Worm (Caenorhabditis elegans) whole organism, young adult: Measurements from ENCODE around the gene Y17G7B.17.

Experiments used
- T07F8.4 ChIP-seq: sonication (generic microtip); optimal IDR thresholded peaks from 2 replicates; lab custom pipeline; 2016; ENCODE audit warnings: mild to moderate bottlenecking, missing genetic modification characterization, moderate library complexity, missing compliant biosample characterization
- efl-1 ChIP-seq: fragments of 150-350 bp; optimal IDR thresholded peaks from 2 replicates; lab custom pipeline; 2014; ENCODE audit warnings: missing biosample characterization, missing genetic modification reagents, missing genetic modification characterization
- ztf-18 ChIP-seq: sonication (generic microtip); optimal IDR thresholded peaks from 2 replicates; lab custom pipeline; 2016; ENCODE audit warnings: missing genotype, mild to moderate bottlenecking, missing genetic modification characterization, missing compliant biosample characterization

- TF ChIP-seq T07F8.4 (tag; lab: Kevin White, UChicago) (no peak), efl-1 (GFP tag; lab: Kevin White, UChicago) (no peak), ztf-18 (tag; lab: Kevin White, UChicago) (no peak)
These were observed 18.3 kb downstream of the Y17G7B.17 start for ce11 chrII:12081454-12081853.
